Worm (Caenorhabditis elegans) whole organism, L4 larva: ENCODE data around the gene R166.3.

Source experiments
- D1046.2 ChIP-seq: fragments of 200-800 bp; sonication (Bioruptor generic); IDR thresholded peaks from 2 replicates; pipeline ENCODE4 v1.3.6; 2022; ENCODE audit warnings: missing genetic modification characterization, missing compliant biosample characterization
- F10B5.3 ChIP-seq: sonication (generic microtip); optimal IDR thresholded peaks from 2 replicates; lab custom pipeline; 2016; ENCODE audit warnings: mild to moderate bottlenecking, missing genetic modification characterization, missing compliant biosample characterization
- F49E8.2 ChIP-seq: sonication (generic microtip); optimal IDR thresholded peaks from 2 replicates; lab custom pipeline; 2016; ENCODE audit warnings: missing compliant biosample characterization, mild to moderate bottlenecking, missing genetic modification characterization, borderline replicate concordance
- R02D3.7 ChIP-seq: fragments of 150-350 bp; sonication (generic microtip); optimal IDR thresholded peaks from 3 replicates; lab custom pipeline; 2014; ENCODE audit warnings: missing biosample characterization, missing genetic modification characterization
- T26A8.4 ChIP-seq: fragments of 200-800 bp; sonication (Bioruptor generic); IDR thresholded peaks from 2 replicates; pipeline ENCODE4 v1.3.6; 2022; ENCODE audit warnings: missing genetic modification characterization, missing compliant biosample characterization
- Y105C5A.15 ChIP-seq: fragments of 200-800 bp; sonication (Bioruptor generic); IDR thresholded peaks from 2 replicates; pipeline ENCODE4 v1.3.6; 2022; ENCODE audit warnings: missing genetic modification characterization, missing compliant biosample characterization
- Y48G9A.11 ChIP-seq: fragments of 200-800 bp; sonication (Bioruptor generic); IDR thresholded peaks from 2 replicates; pipeline ENCODE4 v1.3.6; 2022; ENCODE audit warnings: missing genetic modification reagents, missing genetic modification characterization, missing compliant biosample characterization
- Y75B8A.6 ChIP-seq: fragments of 200-800 bp; sonication (Bioruptor generic); IDR thresholded peaks from 2 replicates; pipeline ENCODE4 v1.3.6; 2022; ENCODE audit warnings: missing genetic modification reagents, missing genetic modification characterization, missing compliant biosample characterization
- ZK337.2 ChIP-seq: fragments of 200-800 bp; sonication (Bioruptor generic); IDR thresholded peaks from 2 replicates; pipeline ENCODE4 v1.3.6; 2022; ENCODE audit warnings: missing genetic modification reagents, missing genetic modification characterization, missing compliant biosample characterization
- aha-1 ChIP-seq: fragments of 150-350 bp; peaks from one replicate; lab custom pipeline; 2014; ENCODE audit warnings: missing biosample characterization, missing genetic modification characterization
- aly-2 ChIP-seq: sonication (generic microtip); optimal IDR thresholded peaks from 2 replicates; lab custom pipeline; 2018; ENCODE audit warnings: missing biosample characterization, missing genetic modification characterization
- attf-4 ChIP-seq: sonication (generic microtip); optimal IDR thresholded peaks from 3 replicates; lab custom pipeline; 2017; ENCODE audit warnings: missing biosample characterization, missing genetic modification characterization
- ceh-28 ChIP-seq: fragments of 150-350 bp; optimal IDR thresholded peaks from 2 replicates; lab custom pipeline; 2014; ENCODE audit warnings: missing biosample characterization, missing genetic modification reagents, missing genetic modification characterization
- ceh-62 ChIP-seq: sonication (generic microtip); optimal IDR thresholded peaks from 2 replicates; lab custom pipeline; 2017; ENCODE audit warnings: missing biosample characterization, missing genetic modification characterization
- ceh-82 ChIP-seq: sonication (generic microtip); optimal IDR thresholded peaks from 2 replicates; lab custom pipeline; 2017; ENCODE audit warnings: missing biosample characterization, missing genetic modification characterization
- cey-2 ChIP-seq: sonication (generic microtip); optimal IDR thresholded peaks from 3 replicates; lab custom pipeline; 2017; ENCODE audit warnings: missing genetic modification characterization, mild to moderate bottlenecking, missing compliant biosample characterization, antibody characterized with exemption, borderline replicate concordance; ENCODE audit not compliant: insufficient read depth
- daf-12 ChIP-seq: fragments of 150-350 bp; optimal IDR thresholded peaks from 2 replicates; lab custom pipeline; 2014; ENCODE audit warnings: missing biosample characterization, missing genetic modification reagents, missing genetic modification characterization
- daf-16 ChIP-seq, 3 experiments: sonication (generic microtip); optimal IDR thresholded peaks; 2 replicates each; lab custom pipeline; 2016 to 2017; ENCODE audit warnings: missing genetic modification characterization in 3 of 3, missing genetic modification reagents in 3 of 3, mild to moderate bottlenecking in 2 of 3, missing compliant biosample characterization in 2 of 3, missing biosample characterization in 1 of 3, moderate library complexity in 1 of 3
- daf-19 ChIP-seq: fragments of 200-800 bp; sonication (Bioruptor generic); conservative IDR thresholded peaks from 2 replicates; pipeline ENCODE4 v1.3.6; 2022; ENCODE audit warnings: missing genetic modification characterization, missing compliant biosample characterization
- dmd-8 ChIP-seq: fragments of 200-800 bp; sonication (Bioruptor generic); IDR thresholded peaks from 2 replicates; pipeline ENCODE4 v1.3.6; 2022; ENCODE audit warnings: missing genetic modification characterization, missing compliant biosample characterization
- fkh-10 ChIP-seq: fragments of 150-350 bp; optimal IDR thresholded peaks from 2 replicates; lab custom pipeline; 2014; ENCODE audit warnings: missing biosample characterization, missing genetic modification reagents, missing genetic modification characterization
- hmg-1.1 ChIP-seq: fragments of 200-800 bp; sonication (Bioruptor generic); IDR thresholded peaks from 2 replicates; pipeline ENCODE4 v1.3.6; 2022; ENCODE audit warnings: missing genetic modification reagents, missing genetic modification characterization, missing compliant biosample characterization
- jun-1 ChIP-seq: fragments of 150-350 bp; optimal IDR thresholded peaks from 2 replicates; lab custom pipeline; 2014; ENCODE audit warnings: missing biosample characterization, missing genetic modification reagents, missing genetic modification characterization
- lin-1 ChIP-seq: fragments of 200-800 bp; sonication (Bioruptor generic); IDR thresholded peaks from 2 replicates; pipeline ENCODE4 v1.3.6; 2022; ENCODE audit warnings: missing genetic modification reagents, missing genetic modification characterization, missing compliant biosample characterization
- lin-29 ChIP-seq: fragments of 200-800 bp; sonication (Bioruptor generic); IDR thresholded peaks from 2 replicates; pipeline ENCODE4 v1.3.6; 2022; ENCODE audit warnings: missing genetic modification reagents, missing genetic modification characterization, missing compliant biosample characterization
- lin-38 ChIP-seq: fragments of 200-800 bp; sonication (Bioruptor generic); IDR thresholded peaks from 2 replicates; pipeline ENCODE4 v1.3.6; 2022; ENCODE audit warnings: missing genetic modification reagents, missing genetic modification characterization, missing compliant biosample characterization
- lin-39 ChIP-seq: fragments of 150-350 bp; optimal IDR thresholded peaks from 2 replicates; lab custom pipeline; 2014; ENCODE audit warnings: missing biosample characterization, missing genetic modification reagents, missing genetic modification characterization
- lir-3 ChIP-seq: sonication (generic microtip); optimal IDR thresholded peaks from 2 replicates; lab custom pipeline; 2016; ENCODE audit warnings: mild to moderate bottlenecking, missing genetic modification characterization, missing compliant biosample characterization
- madf-5 ChIP-seq, 2 experiments: fragments of 200-800 bp; sonication (Bioruptor generic); IDR thresholded peaks; 2 replicates each; pipeline ENCODE4 v1.3.6; 2022; ENCODE audit warnings: missing compliant biosample characterization in 2 of 2, missing genetic modification characterization in 2 of 2
- madf-9 ChIP-seq: fragments of 200-800 bp; sonication (Bioruptor generic); conservative IDR thresholded peaks from 2 replicates; pipeline ENCODE4 v1.3.6; 2022; ENCODE audit warnings: missing genetic modification reagents, missing genetic modification characterization, missing compliant biosample characterization
- mdl-1 ChIP-seq, 2 experiments: fragments of 150-350 bp in 1 of 2; sonication (generic microtip) in 1 of 2; optimal IDR thresholded peaks; 2 replicates each; lab custom pipeline; 2014 to 2017; ENCODE audit warnings: missing biosample characterization in 2 of 2, missing genetic modification characterization in 2 of 2
- mep-1 ChIP-seq: fragments of 150-350 bp; sonication (generic microtip); optimal IDR thresholded peaks from 3 replicates; lab custom pipeline; 2014; ENCODE audit warnings: missing biosample characterization, missing genetic modification characterization
- mes-2 ChIP-seq: sonication (generic microtip); optimal IDR thresholded peaks from 2 replicates; lab custom pipeline; 2016; ENCODE audit warnings: missing genotype, mild to moderate bottlenecking, missing genetic modification characterization, missing compliant biosample characterization; ENCODE audit not compliant: poor library complexity, severe bottlenecking
- nhr-11 ChIP-seq: fragments of 150-350 bp; optimal IDR thresholded peaks from 2 replicates; lab custom pipeline; 2014; ENCODE audit warnings: missing biosample characterization, missing genetic modification characterization
- nhr-111 ChIP-seq: fragments of 200-800 bp; sonication (Bioruptor generic); optimal IDR thresholded peaks from 2 replicates; lab custom pipeline; 2018; ENCODE audit warnings: mild to moderate bottlenecking, missing genetic modification characterization, missing compliant biosample characterization
- nhr-25 ChIP-seq: sonication (generic microtip); optimal IDR thresholded peaks from 2 replicates; lab custom pipeline; 2017; ENCODE audit warnings: missing genetic modification characterization, mild to moderate bottlenecking, missing compliant biosample characterization, antibody characterized with exemption, moderate library complexity, borderline replicate concordance; ENCODE audit not compliant: insufficient read depth
- nhr-28 ChIP-seq: fragments of 150-350 bp; optimal IDR thresholded peaks from 2 replicates; lab custom pipeline; 2014; ENCODE audit warnings: missing biosample characterization, missing genetic modification characterization
- nhr-42 ChIP-seq: fragments of 200-800 bp; sonication (Bioruptor generic); IDR thresholded peaks from 2 replicates; pipeline ENCODE4 v1.3.6; 2022; ENCODE audit warnings: missing genetic modification characterization, missing compliant biosample characterization
- nhr-48 ChIP-seq: sonication (generic microtip); optimal IDR thresholded peaks from 2 replicates; lab custom pipeline; 2016; ENCODE audit warnings: mild to moderate bottlenecking, missing genetic modification characterization, missing compliant biosample characterization
- nhr-77 ChIP-seq: fragments of 150-350 bp; optimal IDR thresholded peaks from 2 replicates; lab custom pipeline; 2014; ENCODE audit warnings: missing biosample characterization, missing genetic modification characterization
- php-3 ChIP-seq: fragments of 200-800 bp; sonication (Bioruptor generic); IDR thresholded peaks from 2 replicates; pipeline ENCODE4 v1.3.6; 2022; ENCODE audit warnings: missing genetic modification reagents, missing genetic modification characterization, missing compliant biosample characterization
- rbr-2 ChIP-seq: sonication (generic microtip); optimal IDR thresholded peaks from 2 replicates; lab custom pipeline; 2016; ENCODE audit warnings: missing genotype, missing genetic modification characterization, missing compliant biosample characterization
- tra-1 ChIP-seq: fragments of 200-800 bp; sonication (Bioruptor generic); IDR thresholded peaks from 2 replicates; pipeline ENCODE4 v1.3.6; 2022; ENCODE audit warnings: missing genetic modification reagents, missing genetic modification characterization, missing compliant biosample characterization
- unc-130 ChIP-seq: sonication (generic microtip); optimal IDR thresholded peaks from 2 replicates; lab custom pipeline; 2016; ENCODE audit warnings: missing genetic modification reagents, missing genetic modification characterization, missing compliant biosample characterization
- unc-62 ChIP-seq, 3 experiments: fragments of 150-350 bp in 1 of 3; sonication (generic microtip); optimal IDR thresholded peaks in 2 of 3; peaks in 1 of 3; 1 replicate in 1 of 3; 2 replicates in 2 of 3; lab custom pipeline; 2014 to 2017; ENCODE audit warnings: missing biosample characterization in 3 of 3, missing genetic modification characterization in 3 of 3, missing genetic modification reagents in 3 of 3, missing genotype in 1 of 3
- zfp-3 ChIP-seq: fragments of 200-800 bp; sonication (Bioruptor generic); conservative IDR thresholded peaks from 2 replicates; pipeline ENCODE4 v1.3.6; 2022; ENCODE audit warnings: missing genetic modification reagents, missing genetic modification characterization, missing compliant biosample characterization
- zip-2 ChIP-seq: fragments of 150-350 bp; optimal IDR thresholded peaks from 2 replicates; lab custom pipeline; 2014; ENCODE audit warnings: missing biosample characterization, missing genetic modification characterization

R166.3 gene

ce11 chrII:10502491-10503063 lies 36.6 kb downstream of the R166.3 start, which contains the start of gene myrf-1 (continued):
- TF ChIP-seq madf-5 (GFP tag; IDR thresholded peaks at IDR 0.05; lab: Robert Waterston, UW) (0 out of 4 replicates have a peak, but pooled peaks of 1 of the 2 experiments have one; percentile 73), lin-39 (no peak), D1046.2 (GFP tag; lab: Robert Waterston, UW) (no peak), rbr-2 (tag; lab: Kevin White, UChicago) (peak; percentile 92), Y105C5A.15 (GFP tag; lab: Robert Waterston, UW) (no peak), zip-2 (tag; lab: Kevin White, UChicago) (no peak), ZK337.2 (GFP tag; lab: Robert Waterston, UW) (no peak), mep-1 (peak; percentile 91), F10B5.3 (tag; lab: Kevin White, UChicago) (peak; percentile 55), nhr-42 (GFP tag; lab: Robert Waterston, UW) (peak; percentile 69; the same call in 1 of the 2 replicates), lir-3 (tag; lab: Kevin White, UChicago) (peak; percentile 16), daf-16 (GFP tag; optimal IDR thresholded peaks at IDR 0.05; lab: Kevin White, UChicago) (peak; percentile 39), daf-16 (tag; optimal IDR thresholded peaks at IDR 0.05; lab: Kevin White, UChicago) (peak; percentile 50), dmd-8 (GFP tag; lab: Robert Waterston, UW) (0 out of 2 replicates have a peak, but pooled peaks have one; percentile 44), ceh-62 (tag; lab: Kevin White, UChicago) (no peak), aha-1 (peak; percentile 99), fkh-10 (GFP tag; lab: Kevin White, UChicago) (peak; percentile 7), daf-12 (tag; lab: Kevin White, UChicago) (no peak), T26A8.4 (GFP tag; lab: Robert Waterston, UW) (peak; percentile 90), tra-1 (GFP tag; lab: Robert Waterston, UW) (peak; percentile 73; the same call in 1 of the 2 replicates), nhr-11 (tag; lab: Kevin White, UChicago) (peak; percentile 95), zfp-3 (GFP tag; lab: Robert Waterston, UW) (no peak), unc-130 (GFP tag; lab: Kevin White, UChicago) (no peak)

- TF ChIP-seq F49E8.2: no peak
- TF ChIP-seq mep-1: peak; percentile 53
- TF ChIP-seq nhr-25 (tag; lab: Kevin White, UChicago): peak; percentile 77
- TF ChIP-seq nhr-28: peak; percentile 64
- TF ChIP-seq hmg-1.1 (GFP tag; lab: Robert Waterston, UW): peak; percentile 50; the same call in 1 of the 2 replicates
- TF ChIP-seq nhr-111 (GFP tag; lab: Kevin White, UChicago): no peak
- no peak for TF ChIP-seq lin-29 (GFP tag; lab: Robert Waterston, UW)
- no peak for TF ChIP-seq Y75B8A.6 (GFP tag; lab: Robert Waterston, UW)
- no peak for TF ChIP-seq jun-1 (tag; lab: Kevin White, UChicago)
- TF ChIP-seq aha-1: peak; percentile 92
- TF ChIP-seq aly-2 (tag; lab: Kevin White, UChicago): no peak
- TF ChIP-seq madf-9 (GFP tag; lab: Robert Waterston, UW): no peak
- 0 out of 2 replicates have a peak, but pooled peaks have one; percentile 37 for TF ChIP-seq dmd-8 (GFP tag; lab: Robert Waterston, UW)
- TF ChIP-seq Y48G9A.11 (GFP tag; lab: Robert Waterston, UW): no peak
- TF ChIP-seq daf-19 (GFP tag; lab: Robert Waterston, UW): no peak
- TF ChIP-seq cey-2 (tag; lab: Kevin White, UChicago): no peak
- TF ChIP-seq mes-2 (tag; lab: Kevin White, UChicago): peak; percentile 54
- peak; percentile 29 for TF ChIP-seq nhr-48 (tag; lab: Kevin White, UChicago)
- TF ChIP-seq R02D3.7 (tag; lab: Kevin White, UChicago): no peak
- no peak for TF ChIP-seq lin-1
- TF ChIP-seq nhr-77 (tag; lab: Kevin White, UChicago): peak; percentile 25
- no peak for TF ChIP-seq F10B5.3 (tag; lab: Kevin White, UChicago)
- TF ChIP-seq unc-62 (GFP tag; optimal IDR thresholded peaks at IDR 0.05 in 1 of 2; lab: Kevin White, UChicago): peak in 1 of 2 experiments; percentile 75
- no peak for TF ChIP-seq unc-62 (tag; optimal IDR thresholded peaks at IDR 0.05; lab: Kevin White, UChicago)
- TF ChIP-seq ceh-82 (tag; lab: Kevin White, UChicago): no peak
- peak in 1 of 2 experiments; percentile 86 for TF ChIP-seq mdl-1 (tag; optimal IDR thresholded peaks at IDR 0.05; lab: Kevin White, UChicago)
- TF ChIP-seq rbr-2 (tag; lab: Kevin White, UChicago): peak; percentile 33
- no peak for TF ChIP-seq lin-38 (GFP tag; lab: Robert Waterston, UW)
- TF ChIP-seq php-3 (GFP tag; lab: Robert Waterston, UW): no peak
- TF ChIP-seq attf-4 (tag; lab: Kevin White, UChicago): no peak
- TF ChIP-seq ceh-28 (tag; lab: Kevin White, UChicago): no peak
These were observed 37.6 kb downstream of the R166.3 start for ce11 chrII:10501578-10501977.
